Fruit fly (Drosophila melanogaster) whole organism, embryonic: ENCODE data around the gene CG43221.

Source experiments
- BEAF-32 ChIP-seq: fragments of 200-800 bp; sonication (Bioruptor generic); optimal IDR thresholded peaks from 3 replicates; lab custom pipeline; 2017; ENCODE audit warnings: missing biosample characterization, missing genetic modification characterization, mild to moderate bottlenecking, moderate library complexity, missing genetic modification reagents
- Bgb ChIP-seq: fragments of 200-800 bp; sonication (Bioruptor generic); IDR thresholded peaks from 2 replicates; pipeline ENCODE4 v1.3.6; 2022; ENCODE audit warnings: missing biosample characterization, missing genetic modification characterization; ENCODE audit not compliant: partially characterized antibody
- CG10147 ChIP-seq: fragments of 200-800 bp; sonication (Bioruptor generic); optimal IDR thresholded peaks from 2 replicates; lab custom pipeline; 2019; ENCODE audit warnings: missing biosample characterization, mild to moderate bottlenecking, missing genetic modification characterization, moderate library complexity
- CG11696 ChIP-seq: fragments of 200-800 bp; sonication (Bioruptor generic); IDR thresholded peaks from 2 replicates; pipeline ENCODE4 v1.3.6; 2022; ENCODE audit warnings: missing biosample characterization, missing genetic modification characterization
- CG13123 ChIP-seq: fragments of 200-800 bp; sonication (Bioruptor generic); optimal IDR thresholded peaks from 2 replicates; lab custom pipeline; 2016; ENCODE audit warnings: missing biosample characterization, missing genetic modification characterization
- CG14667 ChIP-seq: fragments of 200-800 bp; sonication (Bioruptor generic); IDR thresholded peaks from 2 replicates; pipeline ENCODE4 v1.3.6; 2022; ENCODE audit warnings: missing biosample characterization, missing genetic modification characterization
- CG17568 ChIP-seq: fragments of 200-800 bp; sonication (Bioruptor generic); optimal IDR thresholded peaks from 2 replicates; lab custom pipeline; 2018; ENCODE audit warnings: missing biosample characterization, mild to moderate bottlenecking, missing genetic modification characterization, moderate library complexity
- CG18011 ChIP-seq: fragments of 200-800 bp; sonication (Bioruptor generic); optimal IDR thresholded peaks from 2 replicates; lab custom pipeline; 2017; ENCODE audit warnings: missing biosample characterization, missing genetic modification characterization, mild to moderate bottlenecking, moderate library complexity, missing genotype
- CG18476 ChIP-seq: fragments of 200-800 bp; sonication (Bioruptor generic); optimal IDR thresholded peaks from 2 replicates; lab custom pipeline; 2016; ENCODE audit warnings: missing biosample characterization, mild to moderate bottlenecking, missing genetic modification characterization
- CG2120 ChIP-seq: fragments of 200-800 bp; sonication (Bioruptor generic); optimal IDR thresholded peaks from 3 replicates; lab custom pipeline; 2016; ENCODE audit warnings: missing biosample characterization, missing genetic modification characterization
- CG3995 ChIP-seq: fragments of 200-800 bp; sonication (Bioruptor generic); optimal IDR thresholded peaks from 3 replicates; lab custom pipeline; 2016; ENCODE audit warnings: missing biosample characterization, missing genetic modification characterization
- CG4328 ChIP-seq: fragments of 200-800 bp; sonication (Bioruptor generic); optimal IDR thresholded peaks from 3 replicates; lab custom pipeline; 2017; ENCODE audit warnings: missing biosample characterization, missing genetic modification reagents, missing genetic modification characterization
- CG6689 ChIP-seq: fragments of 200-800 bp; sonication (Bioruptor generic); IDR thresholded peaks from 2 replicates; pipeline ENCODE4 v1.3.6; 2022; ENCODE audit warnings: missing biosample characterization, missing genetic modification characterization
- CG7987 ChIP-seq: fragments of 200-800 bp; sonication (Bioruptor generic); optimal IDR thresholded peaks from 2 replicates; lab custom pipeline; 2018; ENCODE audit warnings: missing biosample characterization, mild to moderate bottlenecking, missing genetic modification characterization, moderate library complexity
- CG8924 ChIP-seq: fragments of 200-800 bp; optimal IDR thresholded peaks from 3 replicates; lab custom pipeline; 2019; ENCODE audit warnings: missing biosample characterization, mild to moderate bottlenecking, missing genetic modification characterization, moderate library complexity
- CG8944 ChIP-seq: fragments of 200-800 bp; sonication (Bioruptor generic); optimal IDR thresholded peaks from 3 replicates; lab custom pipeline; 2016; ENCODE audit warnings: missing biosample characterization, missing genetic modification characterization
- CG9797 ChIP-seq: fragments of 200-800 bp; sonication (Bioruptor generic); optimal IDR thresholded peaks from 3 replicates; lab custom pipeline; 2018; ENCODE audit warnings: missing biosample characterization, mild to moderate bottlenecking, missing genetic modification characterization
- CG9932 ChIP-seq: fragments of 200-800 bp; sonication (Bioruptor generic); IDR thresholded peaks from 2 replicates; pipeline ENCODE4 v1.3.6; 2022; ENCODE audit warnings: missing biosample characterization, missing genetic modification characterization
- D ChIP-seq, 2 experiments: fragments of 200-800 bp in 1 of 2; fragments of >200 bp in 1 of 2; sonication (Bioruptor generic) in 1 of 2; optimal IDR thresholded peaks; 2 replicates in 1 of 2; 3 replicates in 1 of 2; lab custom pipeline; 2017; ENCODE audit warnings: mild to moderate bottlenecking in 1 of 2, missing biosample characterization in 1 of 2, missing genetic modification characterization in 1 of 2, missing genetic modification reagents in 1 of 2
- D19A ChIP-seq: fragments of 200-800 bp; optimal IDR thresholded peaks from 3 replicates; lab custom pipeline; 2019; ENCODE audit warnings: missing biosample characterization, mild to moderate bottlenecking, missing genetic modification characterization, moderate library complexity
- D19B ChIP-seq: fragments of 200-800 bp; sonication (Bioruptor generic); optimal IDR thresholded peaks from 2 replicates; lab custom pipeline; 2017; ENCODE audit warnings: missing biosample characterization, mild to moderate bottlenecking, missing genetic modification characterization
- Dfd ChIP-seq, 2 experiments: fragments of >200 bp; optimal IDR thresholded peaks; 2 replicates each; lab custom pipeline; 2017; ENCODE audit warnings: missing biosample characterization in 2 of 2, missing genetic modification characterization in 2 of 2
- Gug ChIP-seq: fragments of 200-800 bp; sonication (Bioruptor generic); IDR thresholded peaks from 4 replicates; pipeline ENCODE4 v1.3.6; 2022; ENCODE audit warnings: missing biosample characterization, missing genetic modification characterization
- Lpt ChIP-seq: fragments of >200 bp; optimal IDR thresholded peaks from 2 replicates; lab custom pipeline; 2018; ENCODE audit warnings: missing biosample characterization, missing genetic modification characterization
- Mrtf ChIP-seq: fragments of 200-800 bp; sonication (Bioruptor generic); IDR thresholded peaks from 3 replicates; pipeline ENCODE4 v1.3.6; 2022; ENCODE audit warnings: missing biosample characterization, missing genetic modification characterization
- NK7.1 ChIP-seq: fragments of 200-800 bp; sonication (Bioruptor generic); optimal IDR thresholded peaks from 3 replicates; lab custom pipeline; 2016; ENCODE audit warnings: missing biosample characterization, missing genetic modification characterization
- Nf-YA ChIP-seq: fragments of 200-800 bp; sonication (Bioruptor generic); IDR thresholded peaks from 2 replicates; pipeline ENCODE4 v1.3.6; 2022; ENCODE audit warnings: missing biosample characterization, missing genetic modification characterization
- Optix ChIP-seq: fragments of 200-800 bp; sonication (Bioruptor generic); IDR thresholded peaks from 3 replicates; pipeline ENCODE4 v1.3.6; 2022; ENCODE audit warnings: missing biosample characterization, missing genetic modification characterization
- Sry-δ ChIP-seq: fragments of 200-800 bp; sonication (Bioruptor generic); optimal IDR thresholded peaks from 2 replicates; lab custom pipeline; 2016; ENCODE audit warnings: missing biosample characterization, missing genetic modification characterization
- Taf1 ChIP-seq: fragments of 200-800 bp; sonication (Bioruptor generic); IDR thresholded peaks from 2 replicates; pipeline ENCODE4 v1.3.6; 2022; ENCODE audit warnings: missing biosample characterization, missing genetic modification characterization
- cg ChIP-seq: fragments of 200-800 bp; sonication (Bioruptor generic); optimal IDR thresholded peaks from 3 replicates; lab custom pipeline; 2019; ENCODE audit warnings: missing biosample characterization, mild to moderate bottlenecking, missing genetic modification characterization, moderate library complexity
- corto ChIP-seq: fragments of 200-800 bp; sonication (Bioruptor generic); optimal IDR thresholded peaks from 2 replicates; lab custom pipeline; 2016; ENCODE audit warnings: missing biosample characterization, mild to moderate bottlenecking, missing genetic modification characterization, moderate library complexity
- exex ChIP-seq: fragments of 200-800 bp; sonication (Bioruptor generic); optimal IDR thresholded peaks from 4 replicates; lab custom pipeline; 2018; ENCODE audit warnings: missing biosample characterization, mild to moderate bottlenecking, missing genetic modification characterization, moderate library complexity
- fd64A ChIP-seq: fragments of 200-800 bp; sonication (Bioruptor generic); optimal IDR thresholded peaks from 3 replicates; lab custom pipeline; 2018; ENCODE audit warnings: missing biosample characterization, mild to moderate bottlenecking, missing genetic modification characterization
- fru ChIP-seq: fragments of >200 bp; optimal IDR thresholded peaks from 2 replicates; lab custom pipeline; 2017
- grau ChIP-seq: fragments of 200-800 bp; optimal IDR thresholded peaks from 3 replicates; lab custom pipeline; 2019; ENCODE audit warnings: missing biosample characterization, mild to moderate bottlenecking, missing genetic modification characterization, moderate library complexity
- kay ChIP-seq: fragments of 200-800 bp; sonication (Bioruptor generic); optimal IDR thresholded peaks from 2 replicates; lab custom pipeline; 2016; ENCODE audit warnings: missing biosample characterization, missing genetic modification characterization
- klu ChIP-seq: fragments of 200-800 bp; sonication (Bioruptor generic); IDR thresholded peaks from 2 replicates; pipeline ENCODE4 v1.3.6; 2022; ENCODE audit warnings: missing biosample characterization, missing genetic modification characterization
- lab ChIP-seq: fragments of 200-800 bp; sonication (Bioruptor generic); optimal IDR thresholded peaks from 3 replicates; lab custom pipeline; 2017; ENCODE audit warnings: missing biosample characterization, missing genetic modification characterization, mild to moderate bottlenecking, moderate library complexity, missing genetic modification reagents
- lbe ChIP-seq: fragments of 200-800 bp; sonication (Bioruptor generic); optimal IDR thresholded peaks from 2 replicates; lab custom pipeline; 2016; ENCODE audit warnings: missing biosample characterization, mild to moderate bottlenecking, missing genetic modification characterization
- luna ChIP-seq: fragments of 200-800 bp; sonication (Bioruptor generic); optimal IDR thresholded peaks from 2 replicates; lab custom pipeline; 2016; ENCODE audit warnings: missing biosample characterization, missing genetic modification characterization
- otp ChIP-seq: fragments of 200-800 bp; sonication (Bioruptor generic); IDR thresholded peaks from 3 replicates; pipeline ENCODE4, ENCODE4 v1.3.6; 2022; ENCODE audit warnings: missing biosample characterization, missing genetic modification characterization
- sens ChIP-seq: fragments of 200-800 bp; sonication (Bioruptor generic); peaks from one replicate; lab custom pipeline; 2016; ENCODE audit warnings: missing biosample characterization, missing genetic modification characterization
- sim ChIP-seq: fragments of 200-800 bp; sonication (Bioruptor generic); IDR thresholded peaks from 2 replicates; pipeline ENCODE4 v1.3.6; 2022; ENCODE audit warnings: missing biosample characterization, missing genetic modification characterization
- trem ChIP-seq: fragments of 200-800 bp; optimal IDR thresholded peaks from 3 replicates; lab custom pipeline; 2019; ENCODE audit warnings: missing biosample characterization, mild to moderate bottlenecking, missing genetic modification characterization, moderate library complexity
- tup ChIP-seq: fragments of 200-800 bp; sonication (Bioruptor generic); optimal IDR thresholded peaks from 2 replicates; lab custom pipeline; 2016; ENCODE audit warnings: missing biosample characterization, mild to moderate bottlenecking, missing genetic modification characterization, moderate library complexity
- vnd ChIP-seq: fragments of 200-800 bp; sonication (Bioruptor generic); IDR thresholded peaks from 3 replicates; pipeline ENCODE4 v1.3.6; 2022; ENCODE audit warnings: missing biosample characterization, missing genetic modification characterization; ENCODE audit not compliant: partially characterized antibody
- wek ChIP-seq: fragments of 200-800 bp; sonication (Bioruptor generic); optimal IDR thresholded peaks from 3 replicates; lab custom pipeline; 2018; ENCODE audit warnings: missing biosample characterization, mild to moderate bottlenecking, missing genetic modification characterization, moderate library complexity

The CG43221 gene

dm6 chr2L:17471524-17471923 lies 14.0 kb upstream of the CG43221 start, which contains the start of gene Sgt (continued):
- no peak for TF ChIP-seq CG6689 (GFP tag; lab: Robert Waterston, UW)
- TF ChIP-seq CG8944 (GFP tag; lab: Kevin White, UChicago): no peak
- TF ChIP-seq CG2120 (GFP tag; lab: Kevin White, UChicago): peak; percentile 11
- TF ChIP-seq corto: no peak
- no peak for TF ChIP-seq klu
- no peak for TF ChIP-seq tup (GFP tag; lab: Kevin White, UChicago)
- no peak for TF ChIP-seq trem (tag; lab: Kevin White, UChicago)
- no peak for TF ChIP-seq Bgb (GFP tag; lab: Robert Waterston, UW)
- no peak for TF ChIP-seq lbe
- peak; percentile 10 for TF ChIP-seq CG18011 (GFP tag; lab: Kevin White, UChicago)
- no peak for TF ChIP-seq CG17568 (GFP tag; lab: Kevin White, UChicago)
- peak; percentile 4 for TF ChIP-seq grau (tag; lab: Kevin White, UChicago)
- no peak for TF ChIP-seq CG7987
- TF ChIP-seq Nf-YA (GFP tag; lab: Robert Waterston, UW): no peak
- no peak for TF ChIP-seq CG13123 (GFP tag; lab: Kevin White, UChicago)
- no peak for TF ChIP-seq NK7.1 (GFP tag; lab: Kevin White, UChicago)
- peak; percentile 37 for TF ChIP-seq cg (GFP tag; lab: Kevin White, UChicago)
- no peak for TF ChIP-seq kay
- TF ChIP-seq CG9932 (GFP tag; lab: Robert Waterston, UW): no peak
- TF ChIP-seq, all 482 proteins: peak for 8

DNA sequence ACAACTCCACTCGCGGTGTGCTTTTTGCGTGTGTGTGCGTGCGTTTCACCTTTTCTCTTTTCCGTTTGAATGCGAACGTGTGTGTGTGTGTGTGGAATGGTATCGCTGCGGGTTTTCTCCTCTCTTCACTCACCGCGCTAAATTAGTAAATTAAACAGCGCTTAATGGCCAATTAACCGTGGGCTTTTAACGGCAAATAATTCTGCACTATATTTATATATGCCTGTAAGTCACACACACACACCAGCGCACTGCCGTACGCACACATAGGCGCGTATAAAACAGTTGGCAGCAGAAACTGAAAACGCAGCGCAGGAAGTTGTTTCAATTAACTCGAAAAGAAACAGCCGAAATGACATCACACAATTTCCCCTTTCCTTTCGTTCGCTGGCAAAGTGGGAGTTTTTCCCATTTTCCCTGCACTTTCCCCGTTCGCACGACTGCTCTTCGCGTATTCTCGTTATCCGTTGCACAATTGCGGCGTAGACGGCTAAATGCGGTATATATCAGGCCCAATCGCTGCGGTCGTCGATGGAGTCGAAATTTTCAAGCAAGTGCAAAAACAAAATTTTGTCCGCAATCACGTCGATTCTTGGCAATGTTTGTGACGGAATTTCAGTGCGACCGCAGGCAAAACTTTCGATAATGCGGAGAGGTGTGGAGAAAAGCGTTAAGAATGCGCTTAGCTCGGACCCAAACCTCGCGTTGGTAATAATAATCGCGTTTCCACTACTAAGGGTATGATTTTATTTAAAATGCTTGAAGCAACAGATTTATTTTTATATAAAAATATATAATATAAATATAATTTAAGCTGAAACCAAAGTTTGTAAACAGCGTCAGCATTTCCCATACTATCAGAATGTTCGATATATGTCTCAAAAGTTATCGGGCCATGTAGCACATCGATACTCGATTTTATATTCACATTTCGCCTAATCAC lies 12.7 kb upstream of the CG43221 start, which contains the start of gene BicD:
TSS of gene BicD (minus strand) at position 634 of the 943 bp plus-strand sequence.
- TF ChIP-seq CG11696 (GFP tag; lab: Robert Waterston, UW): no peak
- TF ChIP-seq CG10147 (GFP tag; lab: Kevin White, UChicago): no peak
- no peak for TF ChIP-seq Mrtf (GFP tag; lab: Robert Waterston, UW)
- peak; percentile 46 for TF ChIP-seq D (optimal IDR thresholded peaks at IDR 0.05; lab: Kevin White, UChicago)
- TF ChIP-seq D (GFP tag; optimal IDR thresholded peaks at IDR 0.05; lab: Kevin White, UChicago): no peak
- TF ChIP-seq CG3995 (GFP tag; lab: Kevin White, UChicago): peak; percentile 7
- TF ChIP-seq exex: peak; percentile 94
- peak; percentile 37 for TF ChIP-seq wek (GFP tag; lab: Kevin White, UChicago)
- TF ChIP-seq vnd (GFP tag; lab: Robert Waterston, UW): peak; percentile 52; the same call in 2 of the 3 replicates
- TF ChIP-seq D19B (GFP tag; lab: Kevin White, UChicago): no peak
- no peak for TF ChIP-seq luna (GFP tag; lab: Kevin White, UChicago)
- no peak for TF ChIP-seq CG18476 (GFP tag; lab: Kevin White, UChicago)
- peak; percentile 14 for TF ChIP-seq CG2120 (GFP tag; lab: Kevin White, UChicago)
- peak; percentile 80 for TF ChIP-seq CG9797 (GFP tag; lab: Kevin White, UChicago)
- no peak for TF ChIP-seq D19A (tag; lab: Kevin White, UChicago)
- TF ChIP-seq Gug (GFP tag; lab: Robert Waterston, UW): no peak
- peak; percentile 37 for TF ChIP-seq sens (GFP tag; lab: Kevin White, UChicago)
- TF ChIP-seq lab (GFP tag; lab: Kevin White, UChicago): peak; percentile 31
- TF ChIP-seq Dfd (GFP tag; optimal IDR thresholded peaks at IDR 0.05; lab: Kevin White, UChicago): no peak
- peak; percentile 56 for TF ChIP-seq Sry-δ (GFP tag; lab: Kevin White, UChicago)
- no peak for TF ChIP-seq CG14667
- TF ChIP-seq Optix (GFP tag; lab: Robert Waterston, UW): no peak
- TF ChIP-seq Taf1 (GFP tag; lab: Robert Waterston, UW): no peak
- no peak for TF ChIP-seq sim
- TF ChIP-seq fd64A (GFP tag; lab: Kevin White, UChicago): no peak
- no peak for TF ChIP-seq Lpt (GFP tag; lab: Kevin White, UChicago)
- peak; percentile 72 for TF ChIP-seq BEAF-32 (GFP tag; lab: Kevin White, UChicago)
- TF ChIP-seq otp (GFP tag; lab: Robert Waterston, UW): no peak
- TF ChIP-seq CG4328 (GFP tag; lab: Kevin White, UChicago): no peak
- no peak for TF ChIP-seq fru (lab: Kevin White, UChicago)
- TF ChIP-seq CG8924: peak; percentile 24
